Worm (Caenorhabditis elegans): ENCODE results near the gene C15C8.8.

The C15C8.8 gene

ce11 chrV:12752407-12752806, at the start of gene C15C8.8:
Gene C15C8.8 (minus strand): TSS chrV:12752507.
- TF ChIP-seq nhr-85 (tag) (peak; percentile 25), vab-15 (tag; optimal IDR thresholded peaks at IDR 0.05) (no peak), blmp-1 (tag; optimal IDR thresholded peaks at IDR 0.05) (peak; percentile 40)

DNA sequence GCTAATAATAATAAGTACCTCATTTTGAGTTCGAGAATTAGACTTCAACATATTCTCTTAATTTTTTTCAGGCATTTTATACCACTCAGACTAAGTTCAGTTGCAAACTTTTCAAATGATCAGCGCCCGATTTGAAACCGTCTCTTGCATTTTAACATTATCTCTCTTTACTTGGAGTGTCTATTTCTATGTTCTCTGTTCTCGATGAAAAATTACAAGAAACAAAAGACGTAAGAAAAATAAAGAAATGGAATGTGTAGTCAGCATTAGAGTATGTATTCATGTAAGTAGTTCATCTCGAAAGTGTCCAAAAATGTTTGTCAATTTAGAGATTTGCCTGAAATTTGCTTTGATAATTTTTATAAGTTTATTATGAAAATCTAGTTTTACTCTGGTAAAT, 47.9 kb upstream of the C15C8.8 start, which contains the start of gene ugt-3:
TSS of gene ugt-3 (minus strand) at position 101 of the 400 bp plus-strand sequence.
- no peak for TF ChIP-seq pag-3 (tag; optimal IDR thresholded peaks at IDR 0.05; ENCODE audit: borderline replicate concordance, insufficient read depth)
- TF ChIP-seq lin-39 (tag; optimal IDR thresholded peaks at IDR 0.05), result no peak
- no peak for TF ChIP-seq swsn-7 (tag; optimal IDR thresholded peaks at IDR 0.05)
- TF ChIP-seq nhr-77 (tag; optimal IDR thresholded peaks at IDR 0.05), result no peak
- no peak for TF ChIP-seq ets-5 (GFP tag; IDR thresholded peaks at IDR 0.05)
- no peak for TF ChIP-seq fkh-8 (tag; optimal IDR thresholded peaks at IDR 0.05)
- TF ChIP-seq elt-3 (tag; optimal IDR thresholded peaks at IDR 0.05), result no peak
- TF ChIP-seq C16A3.4 (tag; optimal IDR thresholded peaks at IDR 0.05), result no peak
- TF ChIP-seq sptf-1 (tag; optimal IDR thresholded peaks at IDR 0.05), result no peak
- TF ChIP-seq nhr-84 (tag; optimal IDR thresholded peaks at IDR 0.05), result no peak
- TF ChIP-seq Y116A8C.19 (tag; optimal IDR thresholded peaks at IDR 0.05; ENCODE audit: borderline replicate concordance), result no peak
- no peak for TF ChIP-seq mab-9 (GFP tag; IDR thresholded peaks at IDR 0.05)
- TF ChIP-seq unc-86 (tag; optimal IDR thresholded peaks at IDR 0.05), result no peak
- TF ChIP-seq egl-27 (tag; optimal IDR thresholded peaks at IDR 0.05), result no peak
- no peak for TF ChIP-seq sox-4 (tag; optimal IDR thresholded peaks at IDR 0.05)
- TF ChIP-seq ztf-4 (tag; optimal IDR thresholded peaks at IDR 0.05), result no peak

DNA sequence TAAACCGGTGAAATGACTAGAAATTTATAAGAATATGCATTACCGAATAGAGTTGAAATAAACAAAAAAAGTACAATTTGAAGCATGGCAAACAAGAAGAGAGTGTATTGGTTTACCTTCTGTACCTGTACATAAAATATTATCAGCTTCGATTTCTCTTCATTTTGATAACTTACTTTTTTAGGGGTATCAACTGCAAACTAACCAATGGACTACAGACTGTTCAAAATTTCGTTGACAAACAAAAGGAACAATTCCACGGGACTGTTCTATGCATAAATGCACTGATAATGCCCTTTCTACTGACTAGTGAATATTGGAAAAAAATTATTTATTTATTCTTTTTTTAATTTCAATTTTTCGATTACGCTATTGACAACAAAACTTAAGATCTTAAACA, 45.7 kb upstream of the C15C8.8 start, which contains the start of gene ugt-6:
TSS of gene ugt-6 (minus strand) at position 233 of the 400 bp plus-strand sequence.
- TF ChIP-seq nhr-47 (tag; optimal IDR thresholded peaks at IDR 0.05), result no peak
- no peak for TF ChIP-seq nhr-71 (tag; optimal IDR thresholded peaks at IDR 0.05)
- no peak for TF ChIP-seq elt-2 (tag; optimal IDR thresholded peaks at IDR 0.05)
- TF ChIP-seq mep-1 (tag; optimal IDR thresholded peaks at IDR 0.05), result no peak
- no peak for TF ChIP-seq F16B12.6 (tag; optimal IDR thresholded peaks at IDR 0.05)
- TF ChIP-seq Y116A8C.19 (tag; optimal IDR thresholded peaks at IDR 0.05; ENCODE audit: borderline replicate concordance), result no peak
- TF ChIP-seq ceh-88 (GFP tag; IDR thresholded peaks at IDR 0.05), result no peak

- TF ChIP-seq snu-23 (GFP tag; optimal IDR thresholded peaks at IDR 0.05) (no peak), sup-37 (GFP tag; optimal IDR thresholded peaks at IDR 0.05) (no peak), nhr-28 (tag; optimal IDR thresholded peaks at IDR 0.05) (no peak), efl-3 (GFP tag; optimal IDR thresholded peaks at IDR 0.05) (no peak), elt-2 (tag; optimal IDR thresholded peaks at IDR 0.05) (peak; percentile 66), nhr-20 (tag; optimal IDR thresholded peaks at IDR 0.05) (no peak)
These were observed 44.7 kb upstream of the C15C8.8 start for ce11 chrV:12796908-12797490.

DNA sequence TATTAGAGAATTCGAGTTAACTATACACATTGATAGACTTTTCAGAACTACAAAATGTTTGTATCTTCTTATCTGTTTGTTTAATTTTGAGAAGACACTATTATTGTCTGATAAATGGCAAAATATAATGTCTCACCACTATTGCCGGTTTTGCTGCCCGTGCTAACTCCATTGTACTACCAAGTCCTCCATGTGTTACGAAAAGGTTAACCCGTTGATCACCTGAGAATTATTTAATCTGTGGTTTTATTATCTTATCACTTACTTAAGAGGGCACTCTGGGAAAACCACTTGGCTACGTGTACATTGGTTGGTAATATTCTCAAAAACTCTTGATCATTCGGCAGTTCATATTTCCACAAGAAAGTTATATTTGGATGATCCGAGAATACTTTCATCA, 43.6 kb upstream of the C15C8.8 start:
- TF ChIP-seq elt-2 (tag; optimal IDR thresholded peaks at IDR 0.05) (peak; percentile 54), ama-1 (optimal IDR thresholded peaks at IDR 0.05) (no peak), elt-3 (tag; optimal IDR thresholded peaks at IDR 0.05) (peak in 1 of 6 experiments; percentile 4), nhr-20 (tag; optimal IDR thresholded peaks at IDR 0.05) (peak; percentile 5)

ce11 chrV:12795196-12795595, 42.9 kb upstream of the C15C8.8 start, which contains the start of gene ugt-4:
Gene ugt-4 (minus strand): TSS chrV:12795336.
- TF ChIP-seq lin-35 (GFP tag; optimal IDR thresholded peaks at IDR 0.05) (peak in 1 of 2 experiments; percentile 36), Y116A8C.19 (tag; optimal IDR thresholded peaks at IDR 0.05; ENCODE audit: borderline replicate concordance) (no peak), elt-2 (tag; optimal IDR thresholded peaks at IDR 0.05) (peak; percentile 50), unc-86 (tag; optimal IDR thresholded peaks at IDR 0.05) (no peak), elt-3 (tag; optimal IDR thresholded peaks at IDR 0.05) (peak in 1 of 6 experiments; percentile 47), mep-1 (tag; optimal IDR thresholded peaks at IDR 0.05) (no peak), nhr-71 (tag; optimal IDR thresholded peaks at IDR 0.05) (peak; percentile 10)

Measured in whole organism, L1 larva.